Worm (Caenorhabditis elegans): ENCODE data around the gene C27C12.1.

C27C12.1 gene

ce11 chrX:14897192-14897591, 43.6 kb upstream of the C27C12.1 start:
- no peak for TF ChIP-seq tbx-7 (tag; optimal IDR thresholded peaks at IDR 0.05)
- no peak for TF ChIP-seq ceh-31 (tag; optimal IDR thresholded peaks at IDR 0.05)
- no peak for TF ChIP-seq ceh-34 (tag; optimal IDR thresholded peaks at IDR 0.05)
- no peak for TF ChIP-seq unc-42 (tag; optimal IDR thresholded peaks at IDR 0.05)
- TF ChIP-seq ref-2 (tag; optimal IDR thresholded peaks at IDR 0.05), result no peak
- no peak for TF ChIP-seq lim-6 (tag; optimal IDR thresholded peaks at IDR 0.05)
- no peak for TF ChIP-seq ceh-2 (tag; optimal IDR thresholded peaks at IDR 0.05)
- no peak for TF ChIP-seq hlh-13 (GFP tag; optimal IDR thresholded peaks at IDR 0.05)
- no peak for TF ChIP-seq zip-5 (tag; optimal IDR thresholded peaks at IDR 0.05)
- no peak for TF ChIP-seq fkh-6 (tag; optimal IDR thresholded peaks at IDR 0.05)
- TF ChIP-seq pros-1 (tag; optimal IDR thresholded peaks at IDR 0.05), result no peak
- TF ChIP-seq ceh-6 (GFP tag; optimal IDR thresholded peaks at IDR 0.05), result no peak
- TF ChIP-seq K09A11.1 (tag; optimal IDR thresholded peaks at IDR 0.05; ENCODE audit: insufficient read depth), result no peak
- no peak for TF ChIP-seq madf-2 (tag; optimal IDR thresholded peaks at IDR 0.05)
- no peak for TF ChIP-seq ceh-45 (GFP tag; IDR thresholded peaks at IDR 0.05)

ce11 chrX:14894845-14895244, 41.3 kb upstream of the C27C12.1 start, which contains the start of gene nac-1:
nac-1 (plus strand) TSS chrX:14895145.
- TF ChIP-seq T23F11.4 (GFP tag; optimal IDR thresholded peaks at IDR 0.05) (no peak), ets-4 (tag; optimal IDR thresholded peaks at IDR 0.05) (no peak), ceh-48 (tag; optimal IDR thresholded peaks at IDR 0.05) (no peak), ceh-22 (tag; optimal IDR thresholded peaks at IDR 0.05) (no peak), mec-3 (tag; optimal IDR thresholded peaks at IDR 0.05; ENCODE audit: borderline replicate concordance) (no peak), nfya-1 (tag; optimal IDR thresholded peaks at IDR 0.05) (no peak), ceh-34 (tag; optimal IDR thresholded peaks at IDR 0.05) (no peak), sox-2 (GFP tag; IDR thresholded peaks at IDR 0.05) (no peak), ceh-19 (GFP tag; optimal IDR thresholded peaks at IDR 0.05) (no peak)

- TF ChIP-seq pag-3 (tag; optimal IDR thresholded peaks at IDR 0.05; ENCODE audit: borderline replicate concordance) (no peak), mec-3 (tag; optimal IDR thresholded peaks at IDR 0.05; ENCODE audit: borderline replicate concordance) (no peak), unc-42 (tag; optimal IDR thresholded peaks at IDR 0.05) (no peak), pha-4 (tag; optimal IDR thresholded peaks at IDR 0.05) (no peak), ceh-22 (tag; optimal IDR thresholded peaks at IDR 0.05) (no peak), unc-86 (tag; optimal IDR thresholded peaks at IDR 0.05) (no peak), sox-2 (GFP tag; IDR thresholded peaks at IDR 0.05) (no peak), gmeb-2 (tag; optimal IDR thresholded peaks at IDR 0.05) (no peak), ttx-3 (tag; optimal IDR thresholded peaks at IDR 0.05) (no peak), hlh-15 (tag; optimal IDR thresholded peaks at IDR 0.05) (no peak), dmd-4 (tag; optimal IDR thresholded peaks at IDR 0.05; ENCODE audit: borderline replicate concordance) (no peak), pqm-1 (tag; optimal IDR thresholded peaks at IDR 0.05) (no peak), hlh-13 (GFP tag; optimal IDR thresholded peaks at IDR 0.05) (no peak)
Observed at ce11 chrX:14894380-14894779, 40.8 kb upstream of the C27C12.1 start.

- no peak for TF ChIP-seq sox-2 (GFP tag; IDR thresholded peaks at IDR 0.05)
- TF ChIP-seq eyg-1 (tag; optimal IDR thresholded peaks at IDR 0.05), result no peak
- no peak for TF ChIP-seq ttx-3 (tag; optimal IDR thresholded peaks at IDR 0.05)
- no peak for TF ChIP-seq C38D4.7 (GFP tag; optimal IDR thresholded peaks at IDR 0.05)
- TF ChIP-seq pag-3 (tag; optimal IDR thresholded peaks at IDR 0.05; ENCODE audit: borderline replicate concordance), result no peak
Observed at ce11 chrX:14888188-14888587, 34.6 kb upstream of the C27C12.1 start, which contains the start of gene daf-6. daf-6 (plus strand) TSS chrX:14888488.

- no peak for TF ChIP-seq sox-2 (GFP tag; IDR thresholded peaks at IDR 0.05)
- TF ChIP-seq fkh-6 (tag; optimal IDR thresholded peaks at IDR 0.05), result no peak
- no peak for TF ChIP-seq dve-1 (tag; optimal IDR thresholded peaks at IDR 0.05)
- TF ChIP-seq ztf-16 (tag; optimal IDR thresholded peaks at IDR 0.05), result no peak
- TF ChIP-seq pqm-1 (tag; optimal IDR thresholded peaks at IDR 0.05), result no peak
- TF ChIP-seq hlh-15 (tag; optimal IDR thresholded peaks at IDR 0.05), result no peak
- TF ChIP-seq nfya-1 (tag; optimal IDR thresholded peaks at IDR 0.05), result no peak
- TF ChIP-seq mec-3 (tag; optimal IDR thresholded peaks at IDR 0.05; ENCODE audit: borderline replicate concordance), result no peak
- no peak for TF ChIP-seq ref-2 (tag; optimal IDR thresholded peaks at IDR 0.05)
- TF ChIP-seq npax-4 (tag; optimal IDR thresholded peaks at IDR 0.05), result no peak
- no peak for TF ChIP-seq dmd-4 (tag; optimal IDR thresholded peaks at IDR 0.05; ENCODE audit: borderline replicate concordance)
- no peak for TF ChIP-seq pag-3 (tag; optimal IDR thresholded peaks at IDR 0.05; ENCODE audit: borderline replicate concordance)
- TF ChIP-seq unc-55 (GFP tag; optimal IDR thresholded peaks at IDR 0.05), result no peak
- TF ChIP-seq tbx-7 (tag; optimal IDR thresholded peaks at IDR 0.05), result no peak
Observed at ce11 chrX:14885855-14886254, 32.3 kb upstream of the C27C12.1 start.
